Fruit fly (Drosophila melanogaster): ENCODE data around the gene Arts.

The Arts gene

dm6 chr3L:16584074-16584578, 18.5 kb upstream of the Arts start, which contains the start of gene UQCR-C2:
UQCR-C2 (plus strand) TSS chr3L:16584124.
- TF ChIP-seq CTCF (optimal IDR thresholded peaks at IDR 0.05) (peak in 1 of 2 experiments; percentile 44), CG8478 (optimal IDR thresholded peaks at IDR 0.05) (no peak)

dm6 chr3L:16586989-16587388, 15.7 kb upstream of the Arts start, which contains the start of the genes Syx8 and CG32163:
Syx8 (minus strand) TSS chr3L:16587057.
CG32163 (plus strand) TSS chr3L:16587157.
- TF ChIP-seq CG8478 (optimal IDR thresholded peaks at IDR 0.05), result no peak
- TF ChIP-seq CTCF (optimal IDR thresholded peaks at IDR 0.05), result no peak

- TF ChIP-seq CTCF (optimal IDR thresholded peaks at IDR 0.05), result peak in 1 of 2 experiments; percentile 31
- TF ChIP-seq CG8478 (optimal IDR thresholded peaks at IDR 0.05), result no peak
Measured at dm6 chr3L:16587994-16588622, 14.5 kb upstream of the Arts start.

dm6 chr3L:16590860-16591259, 11.8 kb upstream of the Arts start, which contains the start of gene tra:
tra (minus strand) TSS chr3L:16591050.
- no peak for TF ChIP-seq CG8478 (optimal IDR thresholded peaks at IDR 0.05)

- TF ChIP-seq CG8478 (optimal IDR thresholded peaks at IDR 0.05) (no peak), CTCF (optimal IDR thresholded peaks at IDR 0.05) (no peak)
Measured at dm6 chr3L:16594922-16595518, 7.6 kb upstream of the Arts start, which contains the start of the genes spd-2 and Apl. spd-2 (minus strand) TSS chr3L:16595014. Apl (plus strand) TSS chr3L:16595181.

- no peak for TF ChIP-seq CTCF (optimal IDR thresholded peaks at IDR 0.05)
- no peak for TF ChIP-seq CG8478 (optimal IDR thresholded peaks at IDR 0.05)
Measured at dm6 chr3L:16609120-16609519, 6.5 kb downstream of the Arts start, which contains the start of gene CG4098. CG4098 (minus strand) TSS chr3L:16609347.

dm6 chr3L:16610201-16610600, 7.5 kb downstream of the Arts start, which contains the start of gene Prosbeta6:
Prosbeta6 (minus strand) TSS chr3L:16610418.
- TF ChIP-seq CG8478 (optimal IDR thresholded peaks at IDR 0.05), result no peak
- peak in 1 of 2 experiments; percentile 5 for TF ChIP-seq CTCF (optimal IDR thresholded peaks at IDR 0.05)

- no peak for TF ChIP-seq CG8478 (optimal IDR thresholded peaks at IDR 0.05)
- TF ChIP-seq CTCF (optimal IDR thresholded peaks at IDR 0.05), result no peak
Measured at dm6 chr3L:16612152-16612551, 9.5 kb downstream of the Arts start, which contains the start of gene CG4101. CG4101 (plus strand) TSS chr3L:16612486.

dm6 chr3L:16612972-16613371, 10.3 kb downstream of the Arts start:
- TF ChIP-seq CG8478 (optimal IDR thresholded peaks at IDR 0.05) (no peak), CTCF (optimal IDR thresholded peaks at IDR 0.05) (no peak)

dm6 chr3L:16615132-16615709, 12.6 kb downstream of the Arts start, which contains the start of gene Mo25:
Mo25 (minus strand) TSS chr3L:16615472.
- TF ChIP-seq CG8478 (optimal IDR thresholded peaks at IDR 0.05), result no peak
- no peak for TF ChIP-seq CTCF (optimal IDR thresholded peaks at IDR 0.05)

dm6 chr3L:16626199-16626598, 23.5 kb downstream of the Arts start:
- no peak for TF ChIP-seq CTCF (optimal IDR thresholded peaks at IDR 0.05)
- no peak for TF ChIP-seq CG8478 (optimal IDR thresholded peaks at IDR 0.05)

- no peak for TF ChIP-seq CTCF (optimal IDR thresholded peaks at IDR 0.05)
- no peak for TF ChIP-seq CG8478 (optimal IDR thresholded peaks at IDR 0.05)
Measured at dm6 chr3L:16629793-16630192, 27.1 kb downstream of the Arts start.

- TF ChIP-seq CTCF (optimal IDR thresholded peaks at IDR 0.05) (peak; percentile 70 to 73), CG8478 (optimal IDR thresholded peaks at IDR 0.05) (no peak)
Measured at dm6 chr3L:16631844-16632537, 29.3 kb downstream of the Arts start.

- TF ChIP-seq CTCF (optimal IDR thresholded peaks at IDR 0.05), result no peak
Measured at dm6 chr3L:16634091-16634490, 31.4 kb downstream of the Arts start.

dm6 chr3L:16634529-16634928, 31.9 kb downstream of the Arts start:
- no peak for TF ChIP-seq CG8478 (optimal IDR thresholded peaks at IDR 0.05)
